Comparison of ENCODE assay signal across 1 fruit fly cellular context in genomic region chrX:11528026-11528702, dm6.
TF ChIP-seq lines count a peak whose summit lies in the region.

No protein-coding gene starts in this region.

TF ChIP-seq in whole organism, embryonic, 481 proteins besides CTCF, POLR2A, EP300 and RAD21 (continued from another document and continues in another):
- no peak for TF ChIP-seq luna (GFP tag; optimal IDR thresholded peaks at IDR 0.05; lab: Kevin White, UChicago)
- peak; percentile 79 for TF ChIP-seq Drgx (GFP tag; IDR thresholded peaks at IDR 0.05; lab: Robert Waterston, UW)
- no peak for TF ChIP-seq disco-r (GFP tag; optimal IDR thresholded peaks at IDR 0.05; lab: Kevin White, UChicago)
- peak; percentile 84 for TF ChIP-seq vvl (GFP tag; IDR thresholded peaks at IDR 0.05; lab: Robert Waterston, UW)
- TF ChIP-seq CG10274 (GFP tag; optimal IDR thresholded peaks at IDR 0.05; lab: Kevin White, UChicago) = peak; percentile 19
- TF ChIP-seq CG7357 (GFP tag; IDR thresholded peaks at IDR 0.05; lab: Robert Waterston, UW) = peak; percentile 74
- TF ChIP-seq CG6683 (GFP tag; optimal IDR thresholded peaks at IDR 0.05; lab: Kevin White, UChicago) = peak; percentile 23
- peak; percentile 66 for TF ChIP-seq Chrac-16 (GFP tag; optimal IDR thresholded peaks at IDR 0.05; lab: Kevin White, UChicago)
- TF ChIP-seq CG18476 (GFP tag; optimal IDR thresholded peaks at IDR 0.05; lab: Kevin White, UChicago) = peak; percentile 51
- peak; percentile 61 for TF ChIP-seq Nf-YB (GFP tag; optimal IDR thresholded peaks at IDR 0.05; lab: Kevin White, UChicago)
- TF ChIP-seq CG2116 (GFP tag; optimal IDR thresholded peaks at IDR 0.05; lab: Kevin White, UChicago) = peak; percentile 31
- TF ChIP-seq dm (GFP tag; optimal IDR thresholded peaks at IDR 0.05; lab: Kevin White, UChicago) = no peak
- TF ChIP-seq Atf3 (GFP tag; optimal IDR thresholded peaks at IDR 0.05; lab: Kevin White, UChicago) = peak; percentile 30
- peak; percentile 63 for TF ChIP-seq CG17568 (GFP tag; optimal IDR thresholded peaks at IDR 0.05; lab: Kevin White, UChicago)
- TF ChIP-seq CG8290 (GFP tag; optimal IDR thresholded peaks at IDR 0.05; lab: Kevin White, UChicago) = peak; percentile 50
- peak in 1 of 2 experiments; percentile 12 for TF ChIP-seq CG8290 (tag; optimal IDR thresholded peaks at IDR 0.05; lab: Kevin White, UChicago)
- TF ChIP-seq CG10209 (GFP tag; optimal IDR thresholded peaks at IDR 0.05; lab: Kevin White, UChicago) = peak; percentile 72
- TF ChIP-seq lmd (GFP tag; IDR thresholded peaks at IDR 0.05; lab: Robert Waterston, UW) = peak; percentile 70
- TF ChIP-seq chm (GFP tag; IDR thresholded peaks at IDR 0.05; lab: Robert Waterston, UW) = peak; percentile 92
- TF ChIP-seq dpn (GFP tag; optimal IDR thresholded peaks at IDR 0.05; lab: Kevin White, UChicago) = peak; percentile 41 to 64
- TF ChIP-seq otp (GFP tag; IDR thresholded peaks at IDR 0.05; lab: Robert Waterston, UW) = peak; percentile 74
- no peak for TF ChIP-seq psq (GFP tag; optimal IDR thresholded peaks at IDR 0.05; lab: Kevin White, UChicago)
- peak; percentile 64 for TF ChIP-seq CG1233 (GFP tag; optimal IDR thresholded peaks at IDR 0.05; lab: Kevin White, UChicago)
- peak; percentile 35 for TF ChIP-seq CG17186 (GFP tag; optimal IDR thresholded peaks at IDR 0.05; lab: Kevin White, UChicago)
- TF ChIP-seq CG3281 (GFP tag; optimal IDR thresholded peaks at IDR 0.05; lab: Kevin White, UChicago) = peak; percentile 7
- TF ChIP-seq CG4404 (GFP tag; IDR thresholded peaks at IDR 0.05; lab: Robert Waterston, UW) = peak; percentile 62
- no peak for TF ChIP-seq CG16813 (GFP tag; IDR thresholded peaks at IDR 0.05; lab: Robert Waterston, UW; ENCODE audit: partially characterized antibody)
- peak; percentile 13 for TF ChIP-seq Atf-2 (GFP tag; optimal IDR thresholded peaks at IDR 0.05; lab: Kevin White, UChicago)
- TF ChIP-seq CG11695 (GFP tag; IDR thresholded peaks at IDR 0.05; lab: Robert Waterston, UW) = peak; percentile 88
- TF ChIP-seq hth (optimal IDR thresholded peaks at IDR 0.05; lab: Kevin White, UChicago) = no peak
- TF ChIP-seq pb (GFP tag; optimal IDR thresholded peaks at IDR 0.05; lab: Kevin White, UChicago) = no peak
- peak; percentile 56 for TF ChIP-seq ind (GFP tag; optimal IDR thresholded peaks at IDR 0.05; lab: Kevin White, UChicago)
- TF ChIP-seq h (optimal IDR thresholded peaks at IDR 0.05; lab: Kevin White, UChicago) = no peak
- no peak for TF ChIP-seq lov (optimal IDR thresholded peaks at IDR 0.05; lab: Kevin White, UChicago)
- peak; percentile 89 for TF ChIP-seq lov (GFP tag; IDR thresholded peaks at IDR 0.05; lab: Robert Waterston, UW)
- TF ChIP-seq C15 (GFP tag; IDR thresholded peaks at IDR 0.05; lab: Robert Waterston, UW) = no peak
- TF ChIP-seq NK7.1 (GFP tag; optimal IDR thresholded peaks at IDR 0.05; lab: Kevin White, UChicago) = no peak
- TF ChIP-seq gsb (GFP tag; IDR thresholded peaks at IDR 0.05; lab: Robert Waterston, UW) = no peak
- TF ChIP-seq CHES-1-like (GFP tag; optimal IDR thresholded peaks at IDR 0.05; lab: Kevin White, UChicago) = no peak
- TF ChIP-seq B-H1 (GFP tag; IDR thresholded peaks at IDR 0.05; lab: Robert Waterston, UW) = peak; percentile 28; the same call in 1 of the 3 replicates
- peak in 1 of 3 experiments; percentile 93 for TF ChIP-seq lola (GFP tag; optimal IDR thresholded peaks at IDR 0.05; lab: Kevin White, UChicago)
- TF ChIP-seq CG11560 (tag; IDR thresholded peaks at IDR 0.05; lab: Robert Waterston, UW) = peak; percentile 53; the same call in 1 of the 3 replicates
- TF ChIP-seq ap (GFP tag; IDR thresholded peaks at IDR 0.05; lab: Robert Waterston, UW) = peak; percentile 52; the same call in 1 of the 2 replicates
- peak; percentile 41; the same call in 1 of the 3 replicates for TF ChIP-seq CG14050 (GFP tag; IDR thresholded peaks at IDR 0.05; lab: Robert Waterston, UW)
- TF ChIP-seq Pdp1 (GFP tag; optimal IDR thresholded peaks at IDR 0.05; lab: Kevin White, UChicago) = peak; percentile 6 to 54
- TF ChIP-seq jigr1 (GFP tag; IDR thresholded peaks at IDR 0.05; lab: Robert Waterston, UW) = 0 out of 3 replicates have a peak, but pooled peaks have one; percentile 26
- TF ChIP-seq grn (GFP tag; optimal IDR thresholded peaks at IDR 0.05; lab: Kevin White, UChicago) = peak; percentile 0
- TF ChIP-seq ranshi (GFP tag; IDR thresholded peaks at IDR 0.05; lab: Robert Waterston, UW) = peak; percentile 68
- no peak for TF ChIP-seq CG6791 (GFP tag; IDR thresholded peaks at IDR 0.05; lab: Robert Waterston, UW; ENCODE audit: partially characterized antibody)
- peak; percentile 88 for TF ChIP-seq CG17328 (GFP tag; IDR thresholded peaks at IDR 0.05; lab: Robert Waterston, UW)
- TF ChIP-seq dati (GFP tag; IDR thresholded peaks at IDR 0.05; lab: Robert Waterston, UW) = no peak
- peak; percentile 31 for TF ChIP-seq CG12942 (GFP tag; optimal IDR thresholded peaks at IDR 0.05; lab: Kevin White, UChicago)
- peak; percentile 79 for TF ChIP-seq CG10959 (GFP tag; IDR thresholded peaks at IDR 0.05; lab: Robert Waterston, UW)
- peak; percentile 67; the same call in 2 of the 3 replicates for TF ChIP-seq Optix (GFP tag; IDR thresholded peaks at IDR 0.05; lab: Robert Waterston, UW)
- TF ChIP-seq Ada2b (GFP tag; IDR thresholded peaks at IDR 0.05; lab: Robert Waterston, UW) = peak; percentile 63; the same call in 1 of the 2 replicates
- TF ChIP-seq Ssrp (tag; optimal IDR thresholded peaks at IDR 0.05; lab: Kevin White, UChicago) = peak; percentile 85
- TF ChIP-seq Sry-β (GFP tag; optimal IDR thresholded peaks at IDR 0.05; lab: Kevin White, UChicago) = peak; percentile 44
- peak; percentile 53 for TF ChIP-seq danr (GFP tag; IDR thresholded peaks at IDR 0.05; lab: Robert Waterston, UW)
- no peak for TF ChIP-seq al (GFP tag; IDR thresholded peaks at IDR 0.05; lab: Robert Waterston, UW)
- peak; percentile 71 for TF ChIP-seq Hr3 (GFP tag; optimal IDR thresholded peaks at IDR 0.05; lab: Kevin White, UChicago)
- peak; percentile 51 for TF ChIP-seq Dad (GFP tag; optimal IDR thresholded peaks at IDR 0.05; lab: Kevin White, UChicago)
- no peak for TF ChIP-seq CG34376 (GFP tag; optimal IDR thresholded peaks at IDR 0.05; lab: Kevin White, UChicago)
- TF ChIP-seq z (GFP tag; IDR thresholded peaks at IDR 0.05; lab: Robert Waterston, UW) = 0 out of 3 replicates have a peak, but pooled peaks have one; percentile 30
- peak; percentile 85 for TF ChIP-seq fd96Cb (tag; optimal IDR thresholded peaks at IDR 0.05; lab: Kevin White, UChicago)
- TF ChIP-seq Xrp1 (GFP tag; IDR thresholded peaks at IDR 0.05; lab: Robert Waterston, UW) = peak; percentile 93
- peak; percentile 18 for TF ChIP-seq Hand (GFP tag; optimal IDR thresholded peaks at IDR 0.05; lab: Kevin White, UChicago)
- peak; percentile 59; the same call in 1 of the 3 replicates for TF ChIP-seq ase (GFP tag; IDR thresholded peaks at IDR 0.05; lab: Robert Waterston, UW)
- TF ChIP-seq org-1 (GFP tag; optimal IDR thresholded peaks at IDR 0.05; lab: Kevin White, UChicago) = peak; percentile 38
- peak; percentile 62; the same call in 1 of the 3 replicates for TF ChIP-seq gce (GFP tag; IDR thresholded peaks at IDR 0.05; lab: Robert Waterston, UW)
- TF ChIP-seq CG30020 (tag; optimal IDR thresholded peaks at IDR 0.05; lab: Kevin White, UChicago) = peak; percentile 49
- peak; percentile 72 for TF ChIP-seq zen (tag; optimal IDR thresholded peaks at IDR 0.05; lab: Kevin White, UChicago)
- peak; percentile 74 for TF ChIP-seq Asciz (GFP tag; optimal IDR thresholded peaks at IDR 0.05; lab: Kevin White, UChicago)
- TF ChIP-seq bsh (GFP tag; optimal IDR thresholded peaks at IDR 0.05; lab: Kevin White, UChicago) = peak; percentile 24 to 95
- TF ChIP-seq kay (GFP tag; optimal IDR thresholded peaks at IDR 0.05; lab: Kevin White, UChicago) = peak; percentile 61
- TF ChIP-seq bab2 (GFP tag; optimal IDR thresholded peaks at IDR 0.05; lab: Kevin White, UChicago) = peak; percentile 56
- no peak for TF ChIP-seq eyg (GFP tag; optimal IDR thresholded peaks at IDR 0.05; lab: Kevin White, UChicago)
- peak; percentile 81 for TF ChIP-seq CG12391 (tag; optimal IDR thresholded peaks at IDR 0.05; lab: Kevin White, UChicago)
- peak; percentile 85 for TF ChIP-seq CG8359 (GFP tag; optimal IDR thresholded peaks at IDR 0.05; lab: Kevin White, UChicago; ENCODE audit: borderline replicate concordance)
- no peak for TF ChIP-seq cg (GFP tag; optimal IDR thresholded peaks at IDR 0.05; lab: Kevin White, UChicago)
- no peak for TF ChIP-seq shn (GFP tag; optimal IDR thresholded peaks at IDR 0.05; lab: Kevin White, UChicago)
- peak; percentile 92 for TF ChIP-seq dmrt11E (tag; optimal IDR thresholded peaks at IDR 0.05; lab: Kevin White, UChicago)
- TF ChIP-seq az2 (GFP tag; optimal IDR thresholded peaks at IDR 0.05; lab: Kevin White, UChicago) = peak; percentile 86
- peak; percentile 87 for TF ChIP-seq CG1529 (GFP tag; optimal IDR thresholded peaks at IDR 0.05; lab: Kevin White, UChicago)
- TF ChIP-seq ftz-f1 (GFP tag; optimal IDR thresholded peaks at IDR 0.05; lab: Kevin White, UChicago) = no peak
- peak; percentile 78 for TF ChIP-seq onecut (GFP tag; IDR thresholded peaks at IDR 0.05; lab: Robert Waterston, UW)
- peak; percentile 51 for TF ChIP-seq CG17802 (tag; optimal IDR thresholded peaks at IDR 0.05; lab: Kevin White, UChicago)
- TF ChIP-seq CG12071 (GFP tag; optimal IDR thresholded peaks at IDR 0.05; lab: Kevin White, UChicago) = peak; percentile 38
- peak; percentile 36; the same call in 1 of the 2 replicates for TF ChIP-seq stc (GFP tag; IDR thresholded peaks at IDR 0.05; lab: Robert Waterston, UW)
- peak; percentile 57 for TF ChIP-seq CG9437 (GFP tag; optimal IDR thresholded peaks at IDR 0.05; lab: Kevin White, UChicago)
- no peak for TF ChIP-seq CG14965 (GFP tag; optimal IDR thresholded peaks at IDR 0.05; lab: Kevin White, UChicago; ENCODE audit: borderline replicate concordance)
- TF ChIP-seq Trl (optimal IDR thresholded peaks at IDR 0.05; lab: Kevin White, UChicago) = no peak
- peak; percentile 51 for TF ChIP-seq Trl (GFP tag; optimal IDR thresholded peaks at IDR 0.05; lab: Kevin White, UChicago)
- TF ChIP-seq pzg (GFP tag; optimal IDR thresholded peaks at IDR 0.05; lab: Kevin White, UChicago) = no peak
- no peak for TF ChIP-seq gro (GFP tag; optimal IDR thresholded peaks at IDR 0.05; lab: Kevin White, UChicago)
- peak; percentile 57 for TF ChIP-seq CG12659 (GFP tag; optimal IDR thresholded peaks at IDR 0.05; lab: Kevin White, UChicago)
- no peak for TF ChIP-seq Vsx1 (GFP tag; optimal IDR thresholded peaks at IDR 0.05; lab: Kevin White, UChicago)
- no peak; the same call in 1 of the 2 replicates for TF ChIP-seq Gsc (GFP tag; IDR thresholded peaks at IDR 0.05; lab: Robert Waterston, UW)
- TF ChIP-seq H2.0 (GFP tag; IDR thresholded peaks at IDR 0.05; lab: Robert Waterston, UW) = peak; percentile 65
- no peak for TF ChIP-seq Dp (GFP tag; optimal IDR thresholded peaks at IDR 0.05; lab: Kevin White, UChicago)
- no peak; the same call in 2 of the 3 replicates for TF ChIP-seq CG34422 (GFP tag; IDR thresholded peaks at IDR 0.05; lab: Robert Waterston, UW)
- no peak for TF ChIP-seq ash1 (GFP tag; optimal IDR thresholded peaks at IDR 0.05; lab: Kevin White, UChicago)
- TF ChIP-seq CG3838 (GFP tag; optimal IDR thresholded peaks at IDR 0.05; lab: Kevin White, UChicago) = peak; percentile 25
- no peak for TF ChIP-seq Dfd (GFP tag; optimal IDR thresholded peaks at IDR 0.05; lab: Kevin White, UChicago)
- peak; percentile 82 for TF ChIP-seq CG13424 (tag; optimal IDR thresholded peaks at IDR 0.05; lab: Kevin White, UChicago)
- TF ChIP-seq bigmax (GFP tag; optimal IDR thresholded peaks at IDR 0.05; lab: Kevin White, UChicago) = no peak
- peak; percentile 89 for TF ChIP-seq gem (tag; optimal IDR thresholded peaks at IDR 0.05; lab: Kevin White, UChicago)
- peak; percentile 97 for TF ChIP-seq sens (GFP tag; lab: Kevin White, UChicago)
- peak; percentile 88 for TF ChIP-seq CG17361 (GFP tag; IDR thresholded peaks at IDR 0.05; lab: Robert Waterston, UW)
- peak; percentile 35 for TF ChIP-seq CG33213 (GFP tag; optimal IDR thresholded peaks at IDR 0.05; lab: Kevin White, UChicago)
- peak; percentile 75 for TF ChIP-seq CG1603 (tag; optimal IDR thresholded peaks at IDR 0.05; lab: Kevin White, UChicago)
- TF ChIP-seq cas (GFP tag; IDR thresholded peaks at IDR 0.05; lab: Robert Waterston, UW) = no peak
- TF ChIP-seq Camta (GFP tag; optimal IDR thresholded peaks at IDR 0.05; lab: Kevin White, UChicago) = peak; percentile 42
- TF ChIP-seq HHEX (GFP tag; optimal IDR thresholded peaks at IDR 0.05; lab: Kevin White, UChicago) = peak; percentile 33
- no peak for TF ChIP-seq klu (GFP tag; IDR thresholded peaks at IDR 0.05; lab: Robert Waterston, UW)
- TF ChIP-seq fu2 (GFP tag; optimal IDR thresholded peaks at IDR 0.05; lab: Kevin White, UChicago) = no peak
- no peak for TF ChIP-seq tna (GFP tag; IDR thresholded peaks at IDR 0.05; lab: Robert Waterston, UW; ENCODE audit: partially characterized antibody)
- TF ChIP-seq twi (tag; optimal IDR thresholded peaks at IDR 0.05; lab: Kevin White, UChicago) = peak; percentile 85
- TF ChIP-seq zen2 (GFP tag; IDR thresholded peaks at IDR 0.05; lab: Robert Waterston, UW; ENCODE audit: partially characterized antibody) = no peak
- no peak for TF ChIP-seq CG2129 (GFP tag; IDR thresholded peaks at IDR 0.05; lab: Robert Waterston, UW; ENCODE audit: partially characterized antibody)
- TF ChIP-seq CG10565 (GFP tag; optimal IDR thresholded peaks at IDR 0.05; lab: Kevin White, UChicago) = no peak
- no peak for TF ChIP-seq pan (optimal IDR thresholded peaks at IDR 0.05; lab: Kevin White, UChicago)
- TF ChIP-seq pan (GFP tag; optimal IDR thresholded peaks at IDR 0.05 in 1 of 2, IDR thresholded peaks at IDR 0.05 in 1 of 2) = peak in 1 of 2 experiments; percentile 67
- peak; percentile 76; the same call in 2 of the 3 replicates for TF ChIP-seq ken (GFP tag; IDR thresholded peaks at IDR 0.05; lab: Robert Waterston, UW)
- TF ChIP-seq CG11085 (GFP tag; IDR thresholded peaks at IDR 0.05; lab: Robert Waterston, UW) = peak; percentile 56
- TF ChIP-seq CG42726 (GFP tag; IDR thresholded peaks at IDR 0.05; lab: Robert Waterston, UW; ENCODE audit: partially characterized antibody) = no peak
- TF ChIP-seq YL-1 (GFP tag; optimal IDR thresholded peaks at IDR 0.05; lab: Kevin White, UChicago) = no peak
- TF ChIP-seq ATbp (GFP tag; optimal IDR thresholded peaks at IDR 0.05; lab: Kevin White, UChicago) = peak; percentile 87
- TF ChIP-seq Myb (GFP tag; optimal IDR thresholded peaks at IDR 0.05; lab: Kevin White, UChicago) = no peak
- TF ChIP-seq Dref (GFP tag; IDR thresholded peaks at IDR 0.05; lab: Robert Waterston, UW) = no peak
- TF ChIP-seq CG14014 (GFP tag; IDR thresholded peaks at IDR 0.05; lab: Robert Waterston, UW) = no peak
- TF ChIP-seq ro (GFP tag; IDR thresholded peaks at IDR 0.05; lab: Robert Waterston, UW) = peak; percentile 41; the same call in 1 of the 2 replicates
